Worm (Caenorhabditis elegans) whole organism, young adult: ENCODE data around the gene nhr-35.

Experiments
- B0261.1 ChIP-seq: sonication (generic microtip); optimal IDR thresholded peaks from 2 replicates; lab custom pipeline; 2016; ENCODE audit warnings: mild to moderate bottlenecking, missing genetic modification characterization, moderate library complexity, missing compliant biosample characterization
- C06A6.2 ChIP-seq: fragments of 200-800 bp; sonication (Bioruptor generic); conservative IDR thresholded peaks from 2 replicates; pipeline ENCODE4 v1.3.6; 2022; ENCODE audit warnings: missing genetic modification characterization, missing compliant biosample characterization
- F10E7.11 ChIP-seq: sonication (generic microtip); optimal IDR thresholded peaks from 2 replicates; lab custom pipeline; 2017; ENCODE audit warnings: mild to moderate bottlenecking, missing genetic modification characterization, moderate library complexity, missing compliant biosample characterization
- F33H1.4 ChIP-seq: fragments of 200-800 bp; sonication (Bioruptor generic); IDR thresholded peaks from 2 replicates; pipeline ENCODE4 v1.3.6; 2022; ENCODE audit warnings: missing genetic modification reagents, missing genetic modification characterization, missing compliant biosample characterization
- F37B4.10 ChIP-seq: fragments of 200-800 bp; sonication (Bioruptor generic); IDR thresholded peaks from 2 replicates; pipeline ENCODE4 v1.3.6; 2022; ENCODE audit warnings: missing genetic modification characterization, missing compliant biosample characterization
- Y67H2A.10 ChIP-seq: fragments of 200-800 bp; sonication (Bioruptor generic); conservative IDR thresholded peaks from 2 replicates; pipeline ENCODE4 v1.3.6; 2022; ENCODE audit warnings: missing genetic modification reagents, missing genetic modification characterization, missing compliant biosample characterization
- bed-1 ChIP-seq: fragments of 200-800 bp; sonication (Bioruptor generic); IDR thresholded peaks from 2 replicates; pipeline ENCODE4 v1.3.6; 2022; ENCODE audit warnings: missing genetic modification reagents, missing genetic modification characterization, missing compliant biosample characterization
- bed-2 ChIP-seq: fragments of 200-800 bp; sonication (Bioruptor generic); IDR thresholded peaks from 2 replicates; pipeline ENCODE4 v1.3.6; 2022; ENCODE audit warnings: missing genetic modification reagents, missing genetic modification characterization, missing compliant biosample characterization
- cebp-1 ChIP-seq, 2 experiments: fragments of 200-800 bp in 1 of 2; sonication (Bioruptor generic) in 1 of 2; sonication (generic microtip) in 1 of 2; IDR thresholded peaks in 1 of 2; optimal IDR thresholded peaks in 1 of 2; 2 replicates each; pipeline versions ENCODE4 v1.3.6 to Lab custom; 2017 to 2022; ENCODE audit warnings: missing compliant biosample characterization in 2 of 2, missing genetic modification characterization in 2 of 2, mild to moderate bottlenecking in 1 of 2, missing genetic modification reagents in 1 of 2, moderate library complexity in 1 of 2
- ceh-100 ChIP-seq: fragments of 200-800 bp; sonication (Bioruptor generic); IDR thresholded peaks from 2 replicates; pipeline ENCODE4 v1.3.6; 2022; ENCODE audit warnings: missing genetic modification reagents, missing genetic modification characterization, missing compliant biosample characterization
- die-1 ChIP-seq: sonication (generic microtip); optimal IDR thresholded peaks from 2 replicates; lab custom pipeline; 2016; ENCODE audit warnings: missing genotype, mild to moderate bottlenecking, missing genetic modification characterization, missing compliant biosample characterization
- dpff-1 ChIP-seq: sonication (generic microtip); optimal IDR thresholded peaks from 2 replicates; lab custom pipeline; 2017; ENCODE audit warnings: mild to moderate bottlenecking, missing genetic modification characterization, missing compliant biosample characterization
- dpl-1 ChIP-seq: fragments of 150-350 bp; optimal IDR thresholded peaks from 2 replicates; lab custom pipeline; 2014; ENCODE audit warnings: missing biosample characterization, missing genetic modification reagents, missing genetic modification characterization
- efl-1 ChIP-seq: fragments of 150-350 bp; optimal IDR thresholded peaks from 2 replicates; lab custom pipeline; 2014; ENCODE audit warnings: missing biosample characterization, missing genetic modification reagents, missing genetic modification characterization
- egrh-3 ChIP-seq: fragments of 200-800 bp; sonication (Bioruptor generic); IDR thresholded peaks from 2 replicates; pipeline ENCODE4 v1.3.6; 2022; ENCODE audit warnings: missing genetic modification reagents, missing genetic modification characterization, missing compliant biosample characterization
- ets-4 ChIP-seq: fragments of 200-800 bp; sonication (Bioruptor generic); optimal IDR thresholded peaks from 2 replicates; lab custom pipeline; 2018; ENCODE audit warnings: mild to moderate bottlenecking, missing genetic modification characterization, missing compliant biosample characterization
- him-1 ChIP-seq: sonication (generic microtip); optimal IDR thresholded peaks from 2 replicates; lab custom pipeline; 2016; ENCODE audit warnings: missing genotype, missing genetic modification reagents, missing genetic modification characterization, missing compliant biosample characterization
- hrde-1 ChIP-seq: sonication (generic microtip); optimal IDR thresholded peaks from 2 replicates; lab custom pipeline; 2016; ENCODE audit warnings: missing genetic modification characterization, mild to moderate bottlenecking, missing compliant biosample characterization, moderate library complexity, missing genotype, missing genetic modification reagents, borderline replicate concordance
- let-526 ChIP-seq: fragments of 200-800 bp; sonication (Bioruptor generic); IDR thresholded peaks from 2 replicates; pipeline ENCODE4 v1.3.6; 2022; ENCODE audit warnings: missing genetic modification reagents, missing genetic modification characterization, missing compliant biosample characterization
- let-607 ChIP-seq, 2 experiments: fragments of 200-800 bp in 1 of 2; sonication (Bioruptor generic) in 1 of 2; sonication (generic microtip) in 1 of 2; optimal IDR thresholded peaks; 2 replicates each; lab custom pipeline; 2016 to 2018; ENCODE audit warnings: mild to moderate bottlenecking in 2 of 2, missing compliant biosample characterization in 2 of 2, missing genetic modification characterization in 2 of 2, moderate library complexity in 2 of 2, missing genotype in 1 of 2
- lin-26 ChIP-seq: fragments of 200-800 bp; sonication (Bioruptor generic); IDR thresholded peaks from 2 replicates; pipeline ENCODE4 v1.3.6; 2022; ENCODE audit warnings: missing genetic modification reagents, missing genetic modification characterization, missing compliant biosample characterization
- lin-35 ChIP-seq, 3 experiments: fragments of 150-350 bp in 2 of 3; sonication (generic microtip) in 1 of 3; optimal IDR thresholded peaks; 2 replicates each; lab custom pipeline; 2014 to 2018; ENCODE audit warnings: missing biosample characterization in 3 of 3, missing genetic modification characterization in 3 of 3, missing genetic modification reagents in 3 of 3
- lir-1 ChIP-seq: fragments of 200-800 bp; sonication (Bioruptor generic); conservative IDR thresholded peaks from 2 replicates; pipeline ENCODE4 v1.3.6; 2022; ENCODE audit warnings: missing genetic modification reagents, missing genetic modification characterization, missing compliant biosample characterization
- lsl-1 ChIP-seq: fragments of 200-800 bp; sonication (Bioruptor generic); optimal IDR thresholded peaks from 2 replicates; lab custom pipeline; 2018; ENCODE audit warnings: mild to moderate bottlenecking, missing genetic modification characterization, moderate library complexity, missing compliant biosample characterization
- madf-10 ChIP-seq: sonication (generic microtip); optimal IDR thresholded peaks from 2 replicates; lab custom pipeline; 2016; ENCODE audit warnings: mild to moderate bottlenecking, missing genetic modification characterization, missing compliant biosample characterization
- madf-6 ChIP-seq: fragments of 200-800 bp; sonication (Bioruptor generic); IDR thresholded peaks from 2 replicates; pipeline ENCODE4 v1.3.6; 2022; ENCODE audit warnings: missing genetic modification reagents, missing genetic modification characterization, missing compliant biosample characterization
- nhr-120 ChIP-seq: fragments of 200-800 bp; sonication (Bioruptor generic); IDR thresholded peaks from 2 replicates; pipeline ENCODE4 v1.3.6; 2022; ENCODE audit warnings: missing genetic modification characterization, missing compliant biosample characterization
- pha-4 ChIP-seq: fragments of 150-350 bp; sonication (generic microtip); optimal IDR thresholded peaks from 2 replicates; lab custom pipeline; 2014; ENCODE audit warnings: missing biosample characterization, missing genetic modification reagents, missing genetic modification characterization
- rcor-1 ChIP-seq: fragments of 200-800 bp; sonication (Bioruptor generic); IDR thresholded peaks from 2 replicates; pipeline ENCODE4 v1.3.6; 2022; ENCODE audit warnings: missing genetic modification reagents, missing genetic modification characterization, missing compliant biosample characterization
- rec-8 ChIP-seq, 2 experiments: sonication (generic microtip); optimal IDR thresholded peaks; 2 replicates each; lab custom pipeline; 2016; ENCODE audit warnings: mild to moderate bottlenecking in 2 of 2, missing genetic modification characterization in 2 of 2, missing genetic modification reagents in 2 of 2, missing genotype in 2 of 2, missing biosample characterization in 1 of 2, missing compliant biosample characterization in 1 of 2, moderate library complexity in 1 of 2
- repo-1 ChIP-seq: sonication (generic microtip); optimal IDR thresholded peaks from 2 replicates; lab custom pipeline; 2017; ENCODE audit warnings: mild to moderate bottlenecking, missing genetic modification characterization, missing compliant biosample characterization
- snpc-1.3 ChIP-seq: sonication (generic microtip); optimal IDR thresholded peaks from 2 replicates; lab custom pipeline; 2017; ENCODE audit warnings: missing genetic modification characterization, mild to moderate bottlenecking, missing compliant biosample characterization, antibody characterized with exemption, moderate library complexity, missing genotype, missing genetic modification reagents; ENCODE audit not compliant: insufficient read depth
- somi-1 ChIP-seq: fragments of 200-800 bp; sonication (Bioruptor generic); optimal IDR thresholded peaks from 2 replicates; lab custom pipeline; 2018; ENCODE audit warnings: mild to moderate bottlenecking, missing genetic modification characterization, missing compliant biosample characterization
- tbp1 ChIP-seq: fragments of 200-800 bp; sonication (Bioruptor generic); optimal IDR thresholded peaks from 2 replicates; lab custom pipeline; 2018; ENCODE audit warnings: mild to moderate bottlenecking, missing genetic modification characterization, missing compliant biosample characterization
- ztf-28 ChIP-seq: fragments of 200-800 bp; sonication (Bioruptor generic); IDR thresholded peaks from 2 replicates; pipeline ENCODE4 v1.3.6; 2022; ENCODE audit warnings: missing genetic modification reagents, missing genetic modification characterization, missing compliant biosample characterization

nhr-35 gene

ce11 chrX:4532160-4532741 is at the start of gene nhr-35 (continued):
- no peak for TF ChIP-seq ceh-100 (GFP tag; lab: Robert Waterston, UW)
- no peak for TF ChIP-seq lsl-1 (GFP tag; lab: Kevin White, UChicago)
- TF ChIP-seq him-1 (tag; lab: Kevin White, UChicago) = no peak
- TF ChIP-seq bed-2 (GFP tag; lab: Robert Waterston, UW) = no peak
- TF ChIP-seq bed-1 = no peak
- peak; percentile 44; the same call in 1 of the 2 replicates for TF ChIP-seq C06A6.2
- TF ChIP-seq lin-26 = no peak
- peak; percentile 22 for TF ChIP-seq die-1
- no peak for TF ChIP-seq egrh-3 (GFP tag; lab: Robert Waterston, UW)
- no peak for TF ChIP-seq pha-4 (tag; lab: Kevin White, UChicago)
- TF ChIP-seq cebp-1 (GFP tag; IDR thresholded peaks at IDR 0.05; lab: Robert Waterston, UW) = 0 out of 2 replicates have a peak, but pooled peaks have one; percentile 36
- peak; percentile 78 for TF ChIP-seq cebp-1 (tag; optimal IDR thresholded peaks at IDR 0.05; lab: Kevin White, UChicago)
- no peak for TF ChIP-seq Y67H2A.10 (GFP tag; lab: Robert Waterston, UW)
- no peak for TF ChIP-seq F37B4.10 (GFP tag; lab: Robert Waterston, UW)
- peak; percentile 84 for TF ChIP-seq let-607 (tag; optimal IDR thresholded peaks at IDR 0.05; lab: Kevin White, UChicago)
- TF ChIP-seq B0261.1 (tag; lab: Kevin White, UChicago) = no peak
- no peak for TF ChIP-seq rcor-1 (GFP tag; lab: Robert Waterston, UW)
- no peak for TF ChIP-seq dpff-1 (tag; lab: Kevin White, UChicago)
- peak; percentile 53 for TF ChIP-seq madf-10 (tag; lab: Kevin White, UChicago)
- TF ChIP-seq dpl-1 (GFP tag; lab: Kevin White, UChicago) = no peak
- no peak for TF ChIP-seq nhr-120 (GFP tag; lab: Robert Waterston, UW)
- peak; percentile 63 for TF ChIP-seq repo-1 (tag; lab: Kevin White, UChicago)
- no peak for TF ChIP-seq ztf-28
- no peak for TF ChIP-seq rec-8 (tag; optimal IDR thresholded peaks at IDR 0.05; lab: Kevin White, UChicago)
- TF ChIP-seq ets-4 = peak; percentile 93
- TF ChIP-seq hrde-1 (tag; lab: Kevin White, UChicago) = no peak
- TF ChIP-seq F33H1.4 (GFP tag; lab: Robert Waterston, UW) = no peak
- peak; percentile 60 for TF ChIP-seq tbp1 (GFP tag; lab: Kevin White, UChicago)
- no peak for TF ChIP-seq madf-6 (GFP tag; lab: Robert Waterston, UW)
- peak; percentile 40; the same call in 1 of the 2 replicates for TF ChIP-seq lir-1 (GFP tag; lab: Robert Waterston, UW)
- TF ChIP-seq, all 124 proteins: peak for 39

DNA sequence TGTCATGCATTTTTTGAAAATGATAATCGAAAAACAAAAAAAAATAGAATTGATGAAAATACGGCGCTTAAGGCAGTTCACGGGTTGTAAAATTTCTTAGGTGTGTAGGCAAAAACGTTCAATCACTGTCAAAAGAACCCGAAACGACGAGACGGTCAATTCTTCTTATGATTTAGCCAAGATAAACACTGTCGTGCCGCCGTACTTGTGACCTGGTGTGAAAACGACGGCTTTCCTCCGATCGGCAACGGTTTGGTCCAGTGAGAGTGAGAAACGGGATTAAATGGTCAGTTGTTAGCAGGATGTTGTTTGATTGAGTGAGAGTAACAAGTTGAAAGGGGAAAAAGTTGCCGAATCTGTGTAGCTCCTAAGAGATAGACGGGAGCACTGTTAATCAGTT is 48.4 kb upstream of the nhr-35 start:
- TF ChIP-seq efl-1 (GFP tag; lab: Kevin White, UChicago) = no peak
- TF ChIP-seq F10E7.11 (tag; lab: Kevin White, UChicago) = no peak
- no peak for TF ChIP-seq hrde-1 (tag; lab: Kevin White, UChicago)
- TF ChIP-seq lin-35 (GFP tag; optimal IDR thresholded peaks at IDR 0.05; lab: Kevin White, UChicago) = no peak
- no peak for TF ChIP-seq repo-1 (tag; lab: Kevin White, UChicago)
- no peak for TF ChIP-seq let-526 (GFP tag; lab: Robert Waterston, UW)
- TF ChIP-seq snpc-1.3 (tag; lab: Kevin White, UChicago) = no peak
- no peak for TF ChIP-seq somi-1
